Worm (Caenorhabditis elegans) whole organism, mixed stage, embryonic: Measurements from ENCODE around the gene cal-8.

Experiments
- bed-3 ChIP-seq: fragments of 200-800 bp; sonication (Bioruptor generic); optimal IDR thresholded peaks from 3 replicates; lab custom pipeline; 2018; ENCODE audit warnings: mild to moderate bottlenecking, missing genetic modification characterization, moderate library complexity, missing compliant biosample characterization
- ceh-83 ChIP-seq: fragments of 200-800 bp; sonication (Bioruptor generic); optimal IDR thresholded peaks from 2 replicates; lab custom pipeline; 2018; ENCODE audit warnings: mild to moderate bottlenecking, missing genetic modification characterization, missing compliant biosample characterization
- ces-1 ChIP-seq: fragments of 150-350 bp; optimal IDR thresholded peaks from 2 replicates; lab custom pipeline; 2014; ENCODE audit warnings: missing biosample characterization, missing genetic modification reagents, missing genetic modification characterization
- drap-1 ChIP-seq: fragments of 200-800 bp; sonication (Bioruptor generic); optimal IDR thresholded peaks from 3 replicates; lab custom pipeline; 2018; ENCODE audit warnings: mild to moderate bottlenecking, missing genetic modification characterization, missing compliant biosample characterization
- elt-3 ChIP-seq: fragments of 150-350 bp; optimal IDR thresholded peaks from 2 replicates; lab custom pipeline; 2014; ENCODE audit warnings: missing biosample characterization, missing genetic modification characterization
- hlh-1 ChIP-seq: fragments of 150-350 bp; optimal IDR thresholded peaks from 2 replicates; lab custom pipeline; 2014; ENCODE audit warnings: missing biosample characterization, missing genetic modification reagents, missing genetic modification characterization
- lin-32 ChIP-seq: fragments of 200-800 bp; sonication (Bioruptor generic); optimal IDR thresholded peaks from 2 replicates; lab custom pipeline; 2018; ENCODE audit warnings: mild to moderate bottlenecking, missing genetic modification characterization, missing compliant biosample characterization
- mab-5 ChIP-seq: fragments of 150-350 bp; optimal IDR thresholded peaks from 2 replicates; lab custom pipeline; 2014; ENCODE audit warnings: missing biosample characterization, missing genetic modification characterization
- nhr-2 ChIP-seq: fragments of 150-350 bp; optimal IDR thresholded peaks from 2 replicates; lab custom pipeline; 2014; ENCODE audit warnings: missing biosample characterization, missing genetic modification characterization
- nhr-237 ChIP-seq: fragments of 150-350 bp; optimal IDR thresholded peaks from 2 replicates; lab custom pipeline; 2014; ENCODE audit warnings: missing biosample characterization, missing genetic modification characterization
- pha-4 ChIP-seq: fragments of 150-350 bp; optimal IDR thresholded peaks from 2 replicates; lab custom pipeline; 2018; ENCODE audit warnings: missing biosample characterization, missing genetic modification reagents, missing genetic modification characterization
- sem-2 ChIP-seq: fragments of 200-800 bp; sonication (Bioruptor generic); optimal IDR thresholded peaks from 2 replicates; lab custom pipeline; 2018; ENCODE audit warnings: mild to moderate bottlenecking, missing genetic modification characterization, missing compliant biosample characterization
- snpc-4 ChIP-seq: fragments of 150-350 bp; optimal IDR thresholded peaks from 2 replicates; lab custom pipeline; 2014; ENCODE audit warnings: missing biosample characterization, missing genetic modification characterization
- tbx-8 ChIP-seq: fragments of 200-800 bp; sonication (Bioruptor generic); optimal IDR thresholded peaks from 2 replicates; lab custom pipeline; 2018; ENCODE audit warnings: mild to moderate bottlenecking, missing genetic modification characterization, moderate library complexity, missing compliant biosample characterization
- zip-8 ChIP-seq: fragments of 150-350 bp; optimal IDR thresholded peaks from 2 replicates; lab custom pipeline; 2014; ENCODE audit warnings: missing biosample characterization, missing genetic modification characterization
- ztf-11 ChIP-seq: fragments of 150-350 bp; optimal IDR thresholded peaks from 2 replicates; lab custom pipeline; 2014; ENCODE audit warnings: missing biosample characterization, missing genetic modification characterization

The cal-8 gene

DNA sequence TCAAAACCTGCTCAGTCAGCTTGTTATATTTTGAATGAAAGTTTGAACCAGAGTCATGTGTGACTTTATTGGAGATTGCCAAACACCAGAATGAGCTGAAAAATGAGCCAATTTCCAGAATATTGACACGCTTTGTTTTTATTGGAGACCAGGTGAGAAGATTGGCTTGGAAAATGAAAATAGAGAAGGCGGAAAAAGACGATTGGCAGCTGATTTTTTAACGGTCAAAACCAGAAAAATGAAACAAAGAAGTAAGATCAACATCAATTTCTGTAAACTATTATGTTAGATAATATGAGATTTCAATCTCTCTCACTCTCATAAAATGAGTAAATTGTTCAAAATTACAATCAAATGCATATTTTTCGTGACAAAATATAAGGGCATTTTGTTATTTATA lies 48.8 kb downstream of the cal-8 start, which contains the start of gene srx-114:
TSS of gene srx-114 (minus strand) at position 101 of the 400 bp plus-strand sequence.
- TF ChIP-seq nhr-237 (tag; lab: Kevin White, UChicago) (no peak), hlh-1 (no peak), bed-3 (GFP tag; lab: Kevin White, UChicago) (no peak), elt-3 (tag; lab: Kevin White, UChicago) (no peak), ceh-83 (no peak), drap-1 (GFP tag; lab: Kevin White, UChicago) (no peak), snpc-4 (no peak), mab-5 (tag; lab: Kevin White, UChicago) (no peak), ces-1 (no peak), lin-32 (GFP tag; lab: Kevin White, UChicago) (no peak), nhr-2 (tag; lab: Kevin White, UChicago) (no peak), ztf-11 (no peak), sem-2 (no peak), pha-4 (no peak), zip-8 (tag; lab: Kevin White, UChicago) (no peak), tbx-8 (GFP tag; lab: Kevin White, UChicago) (no peak)
- TF ChIP-seq, all 35 proteins: peak for 0
